Comparison of ENCODE assay signal across 3 fruit fly cellular contexts in the genomic region with DNA sequence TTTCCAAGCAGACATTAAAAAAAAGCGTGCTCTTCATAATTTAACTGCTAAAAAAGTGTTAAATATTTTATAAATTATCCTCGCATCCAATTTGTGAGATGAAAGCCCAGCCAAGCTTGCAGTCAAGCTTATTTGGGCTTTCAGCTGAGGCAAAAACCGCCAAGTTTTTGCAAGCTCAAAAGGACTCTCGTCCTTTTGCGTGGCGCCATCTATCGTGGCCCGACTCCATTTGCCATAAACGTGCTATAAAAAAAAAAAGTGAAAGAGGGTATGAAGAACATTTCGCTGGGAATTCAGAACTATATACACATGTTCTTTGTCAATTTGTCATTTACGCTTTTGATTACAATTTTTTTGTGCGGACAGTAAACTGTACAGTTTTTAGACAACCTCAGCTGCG.
TF ChIP-seq lines count a peak whose summit lies in the region.

No protein-coding gene starts in this region.

- peak; percentile 54 to 74 for TF ChIP-seq CTCF in S2 (optimal IDR thresholded peaks at IDR 0.05; lab: Kevin White, UChicago)
- TF ChIP-seq CTCF in whole organism, embryonic (GFP tag; optimal IDR thresholded peaks at IDR 0.05; lab: Kevin White, UChicago): peak; percentile 86

TF ChIP-seq in whole organism, adult, 20 proteins besides CTCF, POLR2A, EP300 and RAD21:
- TF ChIP-seq CG12768 (GFP tag; optimal IDR thresholded peaks at IDR 0.05; lab: Kevin White, UChicago): no peak
- peak; percentile 21 for TF ChIP-seq kay (GFP tag; lab: Kevin White, UChicago; ENCODE audit: borderline replicate concordance)

TF ChIP-seq in whole organism, embryonic, 481 proteins besides CTCF, POLR2A, EP300 and RAD21:
- TF ChIP-seq prd (optimal IDR thresholded peaks at IDR 0.05; lab: Kevin White, UChicago) (no peak), prd (GFP tag; IDR thresholded peaks at IDR 0.05; lab: Robert Waterston, UW) (no peak), CG7928 (GFP tag; optimal IDR thresholded peaks at IDR 0.05; lab: Kevin White, UChicago) (no peak), CG12104 (GFP tag; optimal IDR thresholded peaks at IDR 0.05; lab: Kevin White, UChicago) (no peak), sob (GFP tag; IDR thresholded peaks at IDR 0.05; lab: Robert Waterston, UW) (no peak), CG16863 (GFP tag; optimal IDR thresholded peaks at IDR 0.05; lab: Kevin White, UChicago) (no peak), ara (GFP tag; IDR thresholded peaks at IDR 0.05; lab: Robert Waterston, UW) (no peak), H2.0 (GFP tag; IDR thresholded peaks at IDR 0.05; lab: Robert Waterston, UW) (no peak), vnd (GFP tag; IDR thresholded peaks at IDR 0.05; lab: Robert Waterston, UW; ENCODE audit: partially characterized antibody) (no peak), CG5180 (GFP tag; optimal IDR thresholded peaks at IDR 0.05; lab: Kevin White, UChicago) (no peak), CG6254 (GFP tag; optimal IDR thresholded peaks at IDR 0.05; lab: Kevin White, UChicago) (no peak)
TF ChIP-seq in whole organism, embryonic: peak in this region for 0.
